Worm (Caenorhabditis elegans): ENCODE measurements around the gene srh-85.

DNA sequence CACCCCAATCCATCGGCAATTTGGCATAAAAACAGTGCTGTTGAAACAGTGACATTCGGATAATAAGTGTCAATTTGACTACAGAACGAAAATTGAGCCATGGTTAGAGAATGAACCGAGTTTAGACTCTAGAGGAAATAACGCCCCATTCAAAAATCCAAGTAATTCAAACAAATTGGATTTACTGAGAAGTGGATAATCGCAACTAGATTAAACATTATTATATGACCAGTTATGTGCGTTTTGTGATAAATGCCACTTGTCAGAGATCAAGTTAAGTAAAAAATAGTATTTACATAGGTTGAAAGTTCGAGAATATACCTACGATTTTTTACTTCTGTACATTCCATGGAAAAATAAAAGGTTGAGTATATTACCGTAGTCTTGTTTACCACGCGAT, 2.0 kb downstream of the srh-85 start, which contains the start of gene srw-139:
- TF ChIP-seq fkh-10 (GFP tag; optimal IDR thresholded peaks at IDR 0.05) (no peak), mdl-1 (tag; optimal IDR thresholded peaks at IDR 0.05) (no peak), lsy-2 (tag; optimal IDR thresholded peaks at IDR 0.05) (no peak), unc-30 (tag; optimal IDR thresholded peaks at IDR 0.05) (no peak), lin-13 (GFP tag; optimal IDR thresholded peaks at IDR 0.05) (no peak), unc-130 (tag; optimal IDR thresholded peaks at IDR 0.05) (no peak)
